Fruit fly (Drosophila melanogaster) whole organism, embryonic: Measurements from ENCODE around the gene His3.3A.

Experiments
- ATbp ChIP-seq: fragments of 200-800 bp; sonication (Bioruptor generic); optimal IDR thresholded peaks from 2 replicates; lab custom pipeline; 2017; ENCODE audit warnings: missing biosample characterization, mild to moderate bottlenecking, missing genetic modification characterization, missing genetic modification reagents
- B-H2 ChIP-seq: fragments of 200-800 bp; sonication (Bioruptor generic); optimal IDR thresholded peaks from 2 replicates; lab custom pipeline; 2018; ENCODE audit warnings: missing biosample characterization, mild to moderate bottlenecking, missing genetic modification characterization
- Blimp-1 ChIP-seq: fragments of 200-800 bp; sonication (Bioruptor generic); optimal IDR thresholded peaks from 3 replicates; lab custom pipeline; 2018; ENCODE audit warnings: missing biosample characterization, missing genetic modification characterization, mild to moderate bottlenecking, moderate library complexity, missing genetic modification reagents
- BtbVII ChIP-seq: fragments of 200-800 bp; sonication (Bioruptor generic); optimal IDR thresholded peaks from 3 replicates; lab custom pipeline; 2017; ENCODE audit warnings: missing biosample characterization, mild to moderate bottlenecking, missing genetic modification characterization
- CG10366 ChIP-seq: fragments of 200-800 bp; sonication (Bioruptor generic); IDR thresholded peaks from 2 replicates; pipeline ENCODE4 v1.3.6; 2022; ENCODE audit warnings: missing biosample characterization, missing genetic modification characterization
- CG10654 ChIP-seq: fragments of 200-800 bp; sonication (Bioruptor generic); optimal IDR thresholded peaks from 2 replicates; lab custom pipeline; 2016; ENCODE audit warnings: missing biosample characterization, missing genetic modification characterization
- CG12104 ChIP-seq: fragments of 200-800 bp; sonication (Bioruptor generic); optimal IDR thresholded peaks from 3 replicates; lab custom pipeline; 2016; ENCODE audit warnings: missing biosample characterization, missing genetic modification characterization
- CG12744 ChIP-seq: fragments of 200-800 bp; sonication (Bioruptor generic); optimal IDR thresholded peaks from 2 replicates; lab custom pipeline; 2016; ENCODE audit warnings: missing biosample characterization, missing genetic modification characterization
- CG13287 ChIP-seq: fragments of 200-800 bp; sonication (Bioruptor generic); IDR thresholded peaks from 2 replicates; pipeline ENCODE4 v1.3.6; 2022; ENCODE audit warnings: missing biosample characterization, missing genetic modification characterization; ENCODE audit not compliant: partially characterized antibody
- CG15269 ChIP-seq: fragments of 200-800 bp; sonication (Bioruptor generic); optimal IDR thresholded peaks from 2 replicates; lab custom pipeline; 2018; ENCODE audit warnings: missing biosample characterization, mild to moderate bottlenecking, missing genetic modification characterization, moderate library complexity
- CG1529 ChIP-seq: fragments of 200-800 bp; sonication (Bioruptor generic); optimal IDR thresholded peaks from 3 replicates; lab custom pipeline; 2018; ENCODE audit warnings: missing biosample characterization, missing genetic modification characterization
- CG17186 ChIP-seq: fragments of 200-800 bp; sonication (Bioruptor generic); optimal IDR thresholded peaks from 3 replicates; lab custom pipeline; 2017; ENCODE audit warnings: missing biosample characterization, missing genetic modification reagents, missing genetic modification characterization
- CG1792 ChIP-seq: fragments of 200-800 bp; sonication (Bioruptor generic); optimal IDR thresholded peaks from 2 replicates; lab custom pipeline; 2016; ENCODE audit warnings: missing biosample characterization, missing genetic modification characterization
- CG2129 ChIP-seq: fragments of 200-800 bp; sonication (Bioruptor generic); IDR thresholded peaks from 2 replicates; pipeline ENCODE4 v1.3.6; 2022; ENCODE audit warnings: missing biosample characterization, missing genetic modification characterization; ENCODE audit not compliant: partially characterized antibody
- CG2199 ChIP-seq: fragments of 200-800 bp; sonication (Bioruptor generic); IDR thresholded peaks from 3 replicates; pipeline ENCODE4 v1.3.6; 2022; ENCODE audit warnings: missing biosample characterization, missing genetic modification characterization
- CG32532 ChIP-seq: fragments of 200-800 bp; sonication (Bioruptor generic); IDR thresholded peaks from 2 replicates; pipeline ENCODE4 v1.3.6; 2022; ENCODE audit warnings: missing biosample characterization, missing genetic modification characterization
- CG6254 ChIP-seq: fragments of 200-800 bp; sonication (Bioruptor generic); optimal IDR thresholded peaks from 3 replicates; lab custom pipeline; 2017; ENCODE audit warnings: mild to moderate bottlenecking, missing biosample characterization, missing genetic modification reagents, missing genetic modification characterization
- CG6654 ChIP-seq: fragments of 200-800 bp; sonication (Bioruptor generic); optimal IDR thresholded peaks from 2 replicates; lab custom pipeline; 2017; ENCODE audit warnings: missing biosample characterization, mild to moderate bottlenecking, missing genetic modification characterization
- CG8765 ChIP-seq: fragments of 200-800 bp; sonication (Bioruptor generic); IDR thresholded peaks from 2 replicates; pipeline ENCODE4 v1.3.6; 2022; ENCODE audit warnings: missing biosample characterization, missing genetic modification characterization
- D19A ChIP-seq: fragments of 200-800 bp; optimal IDR thresholded peaks from 3 replicates; lab custom pipeline; 2019; ENCODE audit warnings: missing biosample characterization, mild to moderate bottlenecking, missing genetic modification characterization, moderate library complexity
- Doc3 ChIP-seq: fragments of 200-800 bp; sonication (Bioruptor generic); IDR thresholded peaks from 3 replicates; pipeline ENCODE4 v1.3.6; 2022; ENCODE audit warnings: missing biosample characterization, missing genetic modification characterization; ENCODE audit not compliant: partially characterized antibody
- Ets65A ChIP-seq: fragments of 200-800 bp; sonication (Bioruptor generic); peaks from one replicate; lab custom pipeline; 2016; ENCODE audit warnings: missing biosample characterization, missing genetic modification characterization
- Fer1 ChIP-seq: fragments of 200-800 bp; sonication (Bioruptor generic); optimal IDR thresholded peaks from 2 replicates; lab custom pipeline; 2017; ENCODE audit warnings: missing biosample characterization, mild to moderate bottlenecking, missing genetic modification characterization
- HLH3B ChIP-seq: fragments of 200-800 bp; sonication (Bioruptor generic); IDR thresholded peaks from 2 replicates; pipeline ENCODE4 v1.3.6; 2022; ENCODE audit warnings: missing biosample characterization, missing genetic modification characterization
- HLHmδ ChIP-seq: fragments of 200-800 bp; sonication (Bioruptor generic); optimal IDR thresholded peaks from 2 replicates; lab custom pipeline; 2018; ENCODE audit warnings: missing biosample characterization, mild to moderate bottlenecking, missing genetic modification characterization, moderate library complexity
- Hr51 ChIP-seq, 2 experiments: fragments of 200-800 bp; sonication (Bioruptor generic); optimal IDR thresholded peaks; 2 replicates in 1 of 2; 3 replicates in 1 of 2; lab custom pipeline; 2016 to 2018; ENCODE audit warnings: missing biosample characterization in 2 of 2, missing genetic modification characterization in 2 of 2, mild to moderate bottlenecking in 1 of 2, moderate library complexity in 1 of 2
- Optix ChIP-seq: fragments of 200-800 bp; sonication (Bioruptor generic); IDR thresholded peaks from 3 replicates; pipeline ENCODE4 v1.3.6; 2022; ENCODE audit warnings: missing biosample characterization, missing genetic modification characterization
- Ptx1 ChIP-seq: fragments of 200-800 bp; sonication (Bioruptor generic); IDR thresholded peaks from 2 replicates; pipeline ENCODE4 v1.3.6; 2022; ENCODE audit warnings: missing biosample characterization, missing genetic modification characterization
- Ssrp ChIP-seq: fragments of 200-800 bp; sonication (Bioruptor generic); optimal IDR thresholded peaks from 2 replicates; lab custom pipeline; 2018; ENCODE audit warnings: missing biosample characterization, mild to moderate bottlenecking, missing genetic modification characterization, moderate library complexity
- Stat92E ChIP-seq, 3 experiments: fragments of >200 bp in 2 of 3; fragments of 200-800 bp in 1 of 3; sonication (Bioruptor generic) in 1 of 3; optimal IDR thresholded peaks; 2 replicates each; lab custom pipeline; 2017 to 2019; ENCODE audit warnings: missing biosample characterization in 3 of 3, missing genetic modification characterization in 3 of 3, mild to moderate bottlenecking in 1 of 3, moderate library complexity in 1 of 3
- YL-1 ChIP-seq: fragments of 200-800 bp; sonication (Bioruptor generic); optimal IDR thresholded peaks from 3 replicates; lab custom pipeline; 2017; ENCODE audit warnings: missing biosample characterization, mild to moderate bottlenecking, missing genetic modification characterization
- aop ChIP-seq: fragments of 200-800 bp; sonication (Bioruptor generic); IDR thresholded peaks from 2 replicates; pipeline ENCODE4 v1.3.6; 2022; ENCODE audit warnings: missing biosample characterization, missing genetic modification characterization
- bbx ChIP-seq: fragments of 200-800 bp; sonication (Bioruptor generic); IDR thresholded peaks from 2 replicates; pipeline ENCODE4 v1.3.6; 2022; ENCODE audit warnings: missing biosample characterization, missing genetic modification characterization; ENCODE audit not compliant: partially characterized antibody
- croc ChIP-seq: fragments of 200-800 bp; sonication (Bioruptor generic); conservative IDR thresholded peaks from 3 replicates; pipeline ENCODE4 v1.3.6; 2022; ENCODE audit warnings: missing biosample characterization, missing genetic modification characterization
- da ChIP-seq: fragments of 200-800 bp; sonication (Bioruptor generic); optimal IDR thresholded peaks from 2 replicates; lab custom pipeline; 2016; ENCODE audit warnings: missing biosample characterization, missing genetic modification characterization
- fd3F ChIP-seq: fragments of 200-800 bp; sonication (Bioruptor generic); optimal IDR thresholded peaks from 2 replicates; lab custom pipeline; 2018; ENCODE audit warnings: missing biosample characterization, mild to moderate bottlenecking, missing genetic modification characterization, moderate library complexity
- hb ChIP-seq: fragments of 200-800 bp; sonication (Bioruptor generic); IDR thresholded peaks from 3 replicates; pipeline ENCODE4 v1.3.6; 2022; ENCODE audit warnings: missing biosample characterization, missing genetic modification characterization; ENCODE audit not compliant: partially characterized antibody
- inv ChIP-seq: fragments of 200-800 bp; sonication (Bioruptor generic); IDR thresholded peaks from 2 replicates; pipeline ENCODE4 v1.3.6; 2022; ENCODE audit warnings: missing biosample characterization, missing genetic modification characterization; ENCODE audit not compliant: partially characterized antibody
- ken ChIP-seq: fragments of 200-800 bp; sonication (Bioruptor generic); IDR thresholded peaks from 3 replicates; pipeline ENCODE4 v1.3.6; 2022; ENCODE audit warnings: missing biosample characterization, missing genetic modification characterization
- mam ChIP-seq: fragments of 200-800 bp; sonication (Bioruptor generic); optimal IDR thresholded peaks from 3 replicates; lab custom pipeline; 2016; ENCODE audit warnings: missing biosample characterization, missing genetic modification characterization
- nom ChIP-seq: fragments of 200-800 bp; sonication (Bioruptor generic); optimal IDR thresholded peaks from 2 replicates; lab custom pipeline; 2017; ENCODE audit warnings: missing biosample characterization, missing genetic modification characterization, mild to moderate bottlenecking, moderate library complexity, missing genetic modification reagents
- odd ChIP-seq: fragments of 200-800 bp; sonication (Bioruptor generic); optimal IDR thresholded peaks from 2 replicates; lab custom pipeline; 2017; ENCODE audit warnings: missing biosample characterization, mild to moderate bottlenecking, missing genetic modification characterization
- prd ChIP-seq, 3 experiments: fragments of >200 bp in 2 of 3; fragments of 200-800 bp in 1 of 3; sonication (Bioruptor generic) in 1 of 3; optimal IDR thresholded peaks in 2 of 3; IDR thresholded peaks in 1 of 3; 2 replicates in 2 of 3; 3 replicates in 1 of 3; pipeline versions ENCODE4 v1.3.6 to Lab custom; 2017 to 2022; ENCODE audit warnings: missing biosample characterization in 1 of 3, missing genetic modification characterization in 1 of 3
- pros ChIP-seq: fragments of 200-800 bp; sonication (Bioruptor generic); optimal IDR thresholded peaks from 3 replicates; lab custom pipeline; 2019; ENCODE audit warnings: missing biosample characterization, mild to moderate bottlenecking, missing genetic modification characterization, moderate library complexity
- repo ChIP-seq: fragments of 200-800 bp; sonication (Bioruptor generic); optimal IDR thresholded peaks from 2 replicates; lab custom pipeline; 2016; ENCODE audit warnings: missing biosample characterization, missing genetic modification characterization
- sna ChIP-seq: fragments of 200-800 bp; sonication (Bioruptor generic); IDR thresholded peaks from 2 replicates; pipeline ENCODE4 v1.3.6; 2022; ENCODE audit warnings: missing biosample characterization, missing genetic modification characterization; ENCODE audit not compliant: partially characterized antibody
- ssp ChIP-seq: fragments of 200-800 bp; sonication (Bioruptor generic); IDR thresholded peaks from 2 replicates; pipeline ENCODE4 v1.3.6; 2022; ENCODE audit warnings: missing biosample characterization, missing genetic modification characterization
- wdn ChIP-seq: fragments of 200-800 bp; sonication (Bioruptor generic); IDR thresholded peaks from 2 replicates; pipeline ENCODE4 v1.3.6; 2022; ENCODE audit warnings: missing biosample characterization, missing genetic modification characterization
- yki ChIP-seq: fragments of >200 bp; optimal IDR thresholded peaks from 3 replicates; lab custom pipeline; 2018

His3.3A gene

DNA sequence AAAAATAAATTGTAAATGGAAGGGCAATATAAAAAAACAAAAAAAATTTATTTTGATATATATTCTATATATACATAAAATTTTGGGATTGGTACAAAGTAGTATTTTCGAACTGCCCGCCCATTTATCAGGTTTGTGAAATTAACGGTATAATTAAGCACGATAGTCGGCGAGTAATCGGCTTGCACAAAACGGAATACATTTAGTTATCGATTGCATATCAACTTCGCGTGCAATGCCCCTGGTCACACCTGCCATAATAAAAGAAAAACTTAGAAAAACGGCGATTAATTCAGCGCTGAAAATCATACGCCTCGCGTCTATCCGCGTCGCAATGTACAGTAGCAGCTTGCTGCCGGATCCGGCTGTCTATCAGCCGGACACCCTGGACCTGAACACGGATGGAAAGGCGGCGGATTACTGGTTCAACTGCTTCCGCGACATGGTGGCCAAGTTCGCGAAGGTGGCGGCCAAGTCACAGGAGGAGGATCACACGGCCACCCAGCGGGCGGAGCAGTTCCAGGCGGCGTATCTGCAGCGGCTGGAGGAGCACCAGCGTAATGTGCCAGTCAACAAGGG, 39.0 kb downstream of the His3.3A start, which contains the start of gene CG5828 (continued):
- TF ChIP-seq CG1792 (GFP tag; lab: Kevin White, UChicago) (no peak), Stat92E (GFP tag; optimal IDR thresholded peaks at IDR 0.05; lab: Kevin White, UChicago) (no peak), croc (GFP tag; lab: Robert Waterston, UW) (no peak), aop (no peak), ken (no peak), Optix (GFP tag; lab: Robert Waterston, UW) (no peak), mam (GFP tag; lab: Kevin White, UChicago) (no peak), ATbp (GFP tag; lab: Kevin White, UChicago) (no peak), yki (lab: Kevin White, UChicago) (no peak), CG6254 (GFP tag; lab: Kevin White, UChicago) (no peak), D19A (tag; lab: Kevin White, UChicago) (no peak), CG1529 (GFP tag; lab: Kevin White, UChicago) (no peak), CG2129 (GFP tag; lab: Robert Waterston, UW) (peak; percentile 30; the same call in 1 of the 2 replicates), Ssrp (tag; lab: Kevin White, UChicago) (no peak), sna (peak; percentile 55), CG12744 (GFP tag; lab: Kevin White, UChicago) (no peak), hb (GFP tag; lab: Robert Waterston, UW) (peak; percentile 71; the same call in 2 of the 3 replicates), BtbVII (GFP tag; lab: Kevin White, UChicago) (no peak), CG17186 (GFP tag; lab: Kevin White, UChicago) (no peak), CG13287 (GFP tag; lab: Robert Waterston, UW) (peak; percentile 63), Ptx1 (no peak), Hr51 (GFP tag; optimal IDR thresholded peaks at IDR 0.05; lab: Kevin White, UChicago) (no peak), repo (GFP tag; lab: Kevin White, UChicago) (no peak), CG10654 (GFP tag; lab: Kevin White, UChicago) (no peak), Fer1 (GFP tag; lab: Kevin White, UChicago) (no peak), CG2199 (no peak), Doc3 (GFP tag; lab: Robert Waterston, UW) (peak; percentile 67; the same call in 2 of the 3 replicates), CG32532 (GFP tag; lab: Robert Waterston, UW) (no peak), CG10366 (GFP tag; lab: Robert Waterston, UW) (no peak), CG6654 (no peak), pros (GFP tag; lab: Kevin White, UChicago) (no peak), prd (optimal IDR thresholded peaks at IDR 0.05; lab: Kevin White, UChicago) (no peak), prd (GFP tag; IDR thresholded peaks at IDR 0.05; lab: Robert Waterston, UW) (no peak), Blimp-1 (no peak), ssp (GFP tag; lab: Robert Waterston, UW) (no peak), da (GFP tag; lab: Kevin White, UChicago) (no peak), B-H2 (no peak), Ets65A (GFP tag; lab: Kevin White, UChicago) (no peak), HLHmδ (GFP tag; lab: Kevin White, UChicago) (no peak), odd (GFP tag; lab: Kevin White, UChicago) (no peak), wdn (no peak), YL-1 (no peak), nom (GFP tag; lab: Kevin White, UChicago) (no peak), HLH3B (GFP tag; lab: Robert Waterston, UW) (no peak), fd3F (GFP tag; lab: Kevin White, UChicago) (no peak), inv (GFP tag; lab: Robert Waterston, UW) (peak; percentile 54), bbx (GFP tag; lab: Robert Waterston, UW) (peak; percentile 64), CG15269 (tag; lab: Kevin White, UChicago) (no peak), CG12104 (no peak), CG8765 (no peak)
